Worm (Caenorhabditis elegans): ENCODE data around the gene sws-1.

The sws-1 gene

ce11 chrV:19010405-19010804 is 29.1 kb upstream of the sws-1 start:
- TF ChIP-seq sox-4 (tag; optimal IDR thresholded peaks at IDR 0.05): no peak
- TF ChIP-seq ceh-48 (tag; optimal IDR thresholded peaks at IDR 0.05): peak; percentile 45

ce11 chrV:19001656-19002055 is 20.4 kb upstream of the sws-1 start, which contains the start of gene Y39B6A.33:
Gene Y39B6A.33 (plus strand): TSS chrV:19001956.
- no peak for TF ChIP-seq ceh-31 (tag; optimal IDR thresholded peaks at IDR 0.05)
- no peak for TF ChIP-seq nfya-1 (tag; optimal IDR thresholded peaks at IDR 0.05)
- no peak for TF ChIP-seq K09A11.1 (tag; optimal IDR thresholded peaks at IDR 0.05; ENCODE audit: insufficient read depth)
- no peak for TF ChIP-seq hlh-15 (tag; optimal IDR thresholded peaks at IDR 0.05)
- TF ChIP-seq hlh-30 (tag; optimal IDR thresholded peaks at IDR 0.05; ENCODE audit: insufficient read depth): no peak
- TF ChIP-seq mec-3 (tag; optimal IDR thresholded peaks at IDR 0.05; ENCODE audit: borderline replicate concordance): no peak
- no peak for TF ChIP-seq ets-4 (tag; optimal IDR thresholded peaks at IDR 0.05)
- no peak for TF ChIP-seq ceh-18 (tag; optimal IDR thresholded peaks at IDR 0.05)
- no peak for TF ChIP-seq zip-5 (tag; optimal IDR thresholded peaks at IDR 0.05)
- TF ChIP-seq gmeb-2 (tag; optimal IDR thresholded peaks at IDR 0.05): no peak
- no peak for TF ChIP-seq pha-4 (tag; optimal IDR thresholded peaks at IDR 0.05)
- no peak for TF ChIP-seq pqm-1 (tag; optimal IDR thresholded peaks at IDR 0.05)
- no peak for TF ChIP-seq hlh-13 (GFP tag; optimal IDR thresholded peaks at IDR 0.05)
- no peak for TF ChIP-seq nhr-11 (tag; optimal IDR thresholded peaks at IDR 0.05)
- no peak for TF ChIP-seq unc-86 (tag; optimal IDR thresholded peaks at IDR 0.05)
- no peak for TF ChIP-seq sdc-2 (tag; optimal IDR thresholded peaks at IDR 0.05)
- TF ChIP-seq pax-1 (tag; optimal IDR thresholded peaks at IDR 0.05): no peak
- no peak for TF ChIP-seq ceh-19 (GFP tag; optimal IDR thresholded peaks at IDR 0.05)
- TF ChIP-seq hlh-8 (tag; optimal IDR thresholded peaks at IDR 0.05): no peak
- no peak for TF ChIP-seq elt-2 (tag; optimal IDR thresholded peaks at IDR 0.05)

- TF ChIP-seq elt-2 (tag; optimal IDR thresholded peaks at IDR 0.05) (peak; percentile 16), K02D7.2 (tag; optimal IDR thresholded peaks at IDR 0.05) (peak; percentile 1), ceh-18 (tag; optimal IDR thresholded peaks at IDR 0.05) (no peak), pros-1 (tag; optimal IDR thresholded peaks at IDR 0.05) (no peak), unc-42 (tag; optimal IDR thresholded peaks at IDR 0.05) (peak; percentile 23), nfya-1 (tag; optimal IDR thresholded peaks at IDR 0.05) (peak; percentile 5), madf-2 (tag; optimal IDR thresholded peaks at IDR 0.05) (no peak), unc-86 (tag; optimal IDR thresholded peaks at IDR 0.05) (peak; percentile 27)
These were observed 19.7 kb upstream of the sws-1 start, which contains the start of gene Y39B6A.34 for ce11 chrV:19001016-19001415. Gene Y39B6A.34 (plus strand): TSS chrV:19001018.

ce11 chrV:19000542-19000941 is 19.3 kb upstream of the sws-1 start:
- TF ChIP-seq ahr-1 (tag; optimal IDR thresholded peaks at IDR 0.05) (no peak), lim-6 (tag; optimal IDR thresholded peaks at IDR 0.05) (no peak), pha-2 (tag; optimal IDR thresholded peaks at IDR 0.05) (no peak), odd-2 (tag; optimal IDR thresholded peaks at IDR 0.05) (no peak), rnt-1 (tag; optimal IDR thresholded peaks at IDR 0.05) (no peak), lin-11 (tag; optimal IDR thresholded peaks at IDR 0.05) (no peak), madf-2 (tag; optimal IDR thresholded peaks at IDR 0.05) (no peak)

ce11 chrV:18998045-18998444 is 16.8 kb upstream of the sws-1 start, which contains the start of gene tgt-2:
Gene tgt-2 (plus strand): TSS chrV:18998345.
- TF ChIP-seq npax-4 (tag; optimal IDR thresholded peaks at IDR 0.05): no peak
- no peak for TF ChIP-seq fkh-6 (tag; optimal IDR thresholded peaks at IDR 0.05)
- no peak for TF ChIP-seq hlh-6 (tag; optimal IDR thresholded peaks at IDR 0.05)
- no peak for TF ChIP-seq elt-2 (tag; optimal IDR thresholded peaks at IDR 0.05)
- TF ChIP-seq ama-1 (optimal IDR thresholded peaks at IDR 0.05): no peak
- TF ChIP-seq T23F11.4 (GFP tag; optimal IDR thresholded peaks at IDR 0.05): no peak
- TF ChIP-seq unc-55 (GFP tag; optimal IDR thresholded peaks at IDR 0.05): no peak
- no peak for TF ChIP-seq odd-2 (tag; optimal IDR thresholded peaks at IDR 0.05)
- TF ChIP-seq C38D4.7 (GFP tag; optimal IDR thresholded peaks at IDR 0.05): no peak
- TF ChIP-seq tbx-7 (tag; optimal IDR thresholded peaks at IDR 0.05): no peak
- TF ChIP-seq K09A11.1 (tag; optimal IDR thresholded peaks at IDR 0.05; ENCODE audit: insufficient read depth): no peak
- TF ChIP-seq pqm-1 (tag; optimal IDR thresholded peaks at IDR 0.05): no peak
- no peak for TF ChIP-seq ceh-30 (tag; optimal IDR thresholded peaks at IDR 0.05)

Data from whole organism, late embryonic.